Worm (Caenorhabditis elegans) whole organism, young adult: ENCODE measurements around the gene F48F7.3.
"Not testable (repeated sequence)": the region's sequence is repeated elsewhere in the genome, so short reads cannot be mapped to it uniquely, and the experiment has no call there.

Source experiments
- Y67H2A.10 ChIP-seq: fragments of 200-800 bp; sonication (Bioruptor generic); conservative IDR thresholded peaks from 2 replicates; pipeline ENCODE4 v1.3.6; 2022; ENCODE audit warnings: missing genetic modification reagents, missing genetic modification characterization, missing compliant biosample characterization
- hsf-1 ChIP-seq: fragments of 200-800 bp; sonication (Bioruptor generic); IDR thresholded peaks from 2 replicates; pipeline ENCODE4 v1.3.6; 2022; ENCODE audit warnings: missing genetic modification reagents, missing genetic modification characterization, missing compliant biosample characterization
- lin-54 ChIP-seq: fragments of 200-800 bp; sonication (Bioruptor generic); optimal IDR thresholded peaks from 2 replicates; lab custom pipeline; 2018; ENCODE audit warnings: mild to moderate bottlenecking, missing genetic modification characterization, missing compliant biosample characterization
- unc-62 ChIP-seq: fragments of 150-350 bp; optimal IDR thresholded peaks from 2 replicates; lab custom pipeline; 2014; ENCODE audit warnings: missing biosample characterization, missing genetic modification reagents, missing genetic modification characterization

DNA sequence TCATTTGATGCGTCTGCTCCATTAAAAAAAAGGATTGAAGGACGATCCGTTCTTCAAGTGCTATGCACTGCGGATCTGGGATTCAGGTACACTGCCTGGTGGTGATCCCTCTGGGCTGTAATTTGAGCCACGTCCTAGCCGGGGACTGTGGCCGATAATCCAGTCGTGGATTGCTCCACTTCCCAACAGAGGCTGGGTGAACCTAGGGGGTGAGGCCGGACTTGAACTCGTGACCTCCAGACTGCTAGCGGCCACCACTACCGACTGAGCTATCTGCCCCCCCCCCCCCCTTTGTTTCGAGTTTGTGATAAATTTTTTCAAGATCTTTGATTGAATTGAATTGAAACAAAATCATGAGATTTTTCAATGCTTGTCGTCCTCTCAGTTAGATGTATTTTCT is 27.7 kb upstream of the F48F7.3 start:
- TF ChIP-seq lin-54 (GFP tag; lab: Kevin White, UChicago); unc-62 (GFP tag; lab: Kevin White, UChicago); Y67H2A.10 (GFP tag; lab: Robert Waterston, UW); hsf-1 (GFP tag; lab: Robert Waterston, UW): not testable (repeated sequence)
